Worm (Caenorhabditis elegans) whole organism, mixed stage, embryonic: ENCODE measurements around the gene cnc-2.

ENCODE experiments used
- elt-3 ChIP-seq: fragments of 150-350 bp; optimal IDR thresholded peaks from 2 replicates; lab custom pipeline; 2014; ENCODE audit warnings: missing biosample characterization, missing genetic modification characterization
- snpc-4 ChIP-seq: fragments of 150-350 bp; optimal IDR thresholded peaks from 2 replicates; lab custom pipeline; 2014; ENCODE audit warnings: missing biosample characterization, missing genetic modification characterization

DNA sequence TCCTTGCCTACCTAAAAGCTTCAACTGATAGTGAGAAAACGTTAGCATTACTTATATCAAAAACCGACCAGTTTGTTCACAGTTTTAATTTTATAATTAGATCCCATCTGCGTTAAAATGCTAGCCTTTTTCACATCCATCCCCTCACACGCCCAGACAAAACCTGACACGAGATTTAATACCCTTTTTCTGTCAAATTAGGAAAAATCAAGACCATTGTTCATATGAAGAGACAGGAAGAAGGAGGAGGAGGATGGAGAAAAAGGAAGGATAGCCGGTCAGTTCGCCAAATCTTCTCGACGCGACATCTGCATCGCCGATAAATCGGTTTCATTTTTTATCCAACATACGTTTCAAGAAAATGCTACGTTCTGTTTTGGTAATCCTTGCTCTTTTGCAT is 2.3 kb downstream of the cnc-2 start, which contains the start of gene cnc-3:
- TF ChIP-seq elt-3, result no peak
- TF ChIP-seq snpc-4 (tag; lab: Kevin White, UChicago), result no peak
